Worm (Caenorhabditis elegans) whole organism, L4/young adult: ENCODE measurements around the gene W08E12.9.

ENCODE experiments used
- W03F9.2 ChIP-seq: fragments of 150-350 bp; optimal IDR thresholded peaks from 2 replicates; lab custom pipeline; 2014; ENCODE audit warnings: missing biosample characterization, missing genetic modification characterization
- dao-5 ChIP-seq: sonication (generic microtip); optimal IDR thresholded peaks from 2 replicates; lab custom pipeline; 2016; ENCODE audit warnings: missing genotype, missing genetic modification characterization, moderate library complexity, missing compliant biosample characterization
- him-1 ChIP-seq: sonication (generic microtip); optimal IDR thresholded peaks from 2 replicates; lab custom pipeline; 2016; ENCODE audit warnings: missing genotype, missing genetic modification reagents, missing genetic modification characterization, missing compliant biosample characterization

ce11 chrIV:3278822-3279221 lies 28.5 kb downstream of the W08E12.9 start:
- TF ChIP-seq W03F9.2 (tag; lab: Kevin White, UChicago) (no peak), him-1 (tag; lab: Kevin White, UChicago) (no peak), dao-5 (tag; lab: Kevin White, UChicago) (no peak)
